Fruit fly (Drosophila melanogaster): ENCODE measurements around the gene Hsc70-2.

The Hsc70-2 gene

dm6 chr3R:13014168-13014881, 30.2 kb upstream of the Hsc70-2 start (continued):
- peak; percentile 55 for TF ChIP-seq Med (GFP tag)
- TF ChIP-seq lab (GFP tag; optimal IDR thresholded peaks at IDR 0.05) = peak; percentile 5
- peak; percentile 1 for TF ChIP-seq CG2712 (tag; optimal IDR thresholded peaks at IDR 0.05)
- TF ChIP-seq CG12769 (tag; optimal IDR thresholded peaks at IDR 0.05) = peak; percentile 16
- TF ChIP-seq CG12942 (GFP tag; optimal IDR thresholded peaks at IDR 0.05) = no peak
- TF ChIP-seq CG31365 (tag; optimal IDR thresholded peaks at IDR 0.05) = no peak
- no peak for TF ChIP-seq CG9727 (GFP tag; optimal IDR thresholded peaks at IDR 0.05)
- no peak for TF ChIP-seq Antp (GFP tag; optimal IDR thresholded peaks at IDR 0.05)
- no peak for TF ChIP-seq CG16813 (GFP tag; IDR thresholded peaks at IDR 0.05; ENCODE audit: partially characterized antibody)
- TF ChIP-seq CG32772 (GFP tag; IDR thresholded peaks at IDR 0.05) = no peak
- TF ChIP-seq Mad (GFP tag; optimal IDR thresholded peaks at IDR 0.05) = no peak
- no peak for TF ChIP-seq CG6254 (GFP tag; optimal IDR thresholded peaks at IDR 0.05)
- peak; percentile 21 for TF ChIP-seq Fer3 (tag; optimal IDR thresholded peaks at IDR 0.05)
- no peak for TF ChIP-seq fd102C (GFP tag; optimal IDR thresholded peaks at IDR 0.05)
- TF ChIP-seq ab (GFP tag; optimal IDR thresholded peaks at IDR 0.05) = no peak
- TF ChIP-seq wdn (GFP tag; IDR thresholded peaks at IDR 0.05) = no peak
- TF ChIP-seq tin (GFP tag; optimal IDR thresholded peaks at IDR 0.05) = no peak
- no peak for TF ChIP-seq vfl (GFP tag; optimal IDR thresholded peaks at IDR 0.05)
- TF ChIP-seq CG13624 (GFP tag; optimal IDR thresholded peaks at IDR 0.05) = peak; percentile 20
- TF ChIP-seq Trl (optimal IDR thresholded peaks at IDR 0.05) = no peak
- TF ChIP-seq Trl (GFP tag; optimal IDR thresholded peaks at IDR 0.05) = no peak
- no peak for TF ChIP-seq Poxn (GFP tag; IDR thresholded peaks at IDR 0.05)
- TF ChIP-seq slbo (GFP tag; IDR thresholded peaks at IDR 0.05) = peak; percentile 26; the same call in 1 of the 2 replicates
- peak; percentile 55 for TF ChIP-seq Drgx (GFP tag; IDR thresholded peaks at IDR 0.05)
- TF ChIP-seq Hr3 (GFP tag; optimal IDR thresholded peaks at IDR 0.05) = no peak
- TF ChIP-seq MBD-R2 (GFP tag; IDR thresholded peaks at IDR 0.05) = no peak
- no peak for TF ChIP-seq CG31224 (GFP tag; IDR thresholded peaks at IDR 0.05)
- no peak for TF ChIP-seq CG33213 (GFP tag; optimal IDR thresholded peaks at IDR 0.05)
- no peak for TF ChIP-seq esg (GFP tag; conservative IDR thresholded peaks at IDR 0.05)
- TF ChIP-seq Xrp1 (GFP tag; IDR thresholded peaks at IDR 0.05) = no peak
- no peak for TF ChIP-seq stwl (tag; optimal IDR thresholded peaks at IDR 0.05)
- TF ChIP-seq pho (GFP tag; optimal IDR thresholded peaks at IDR 0.05) = no peak
- peak; percentile 46 for TF ChIP-seq CG15269 (tag; optimal IDR thresholded peaks at IDR 0.05)
- no peak for TF ChIP-seq Dbx (GFP tag; IDR thresholded peaks at IDR 0.05)
- TF ChIP-seq Xbp1 (GFP tag; optimal IDR thresholded peaks at IDR 0.05) = peak; percentile 0
- no peak for TF ChIP-seq Hmr (GFP tag; optimal IDR thresholded peaks at IDR 0.05)
- no peak for TF ChIP-seq CG10543 (GFP tag; optimal IDR thresholded peaks at IDR 0.05)
- peak; percentile 26; the same call in 1 of the 2 replicates for TF ChIP-seq CG9215 (GFP tag; IDR thresholded peaks at IDR 0.05)
- TF ChIP-seq gce (GFP tag; IDR thresholded peaks at IDR 0.05) = no peak
- no peak for TF ChIP-seq pan (optimal IDR thresholded peaks at IDR 0.05)
- TF ChIP-seq pan (GFP tag; optimal IDR thresholded peaks at IDR 0.05 in 1 of 2, IDR thresholded peaks at IDR 0.05 in 1 of 2) = peak in 1 of 2 experiments; percentile 49
- TF ChIP-seq CG17328 (GFP tag; IDR thresholded peaks at IDR 0.05) = no peak
- 0 out of 3 replicates have a peak, but pooled peaks have one; percentile 18 for TF ChIP-seq CG17361 (GFP tag; IDR thresholded peaks at IDR 0.05)
- no peak for TF ChIP-seq Lpt (GFP tag; optimal IDR thresholded peaks at IDR 0.05)
- TF ChIP-seq CG12659 (GFP tag; optimal IDR thresholded peaks at IDR 0.05) = no peak
- no peak for TF ChIP-seq CG10274 (GFP tag; optimal IDR thresholded peaks at IDR 0.05)
- TF ChIP-seq chn (GFP tag; optimal IDR thresholded peaks at IDR 0.05) = no peak
- no peak for TF ChIP-seq Hand (GFP tag; optimal IDR thresholded peaks at IDR 0.05)
- no peak for TF ChIP-seq Ssrp (tag; optimal IDR thresholded peaks at IDR 0.05)
- TF ChIP-seq hth (optimal IDR thresholded peaks at IDR 0.05) = no peak
- TF ChIP-seq grau (tag; optimal IDR thresholded peaks at IDR 0.05) = peak; percentile 19
- TF ChIP-seq danr (GFP tag; IDR thresholded peaks at IDR 0.05) = no peak

All from whole organism, embryonic.